Worm (Caenorhabditis elegans) whole organism, L1 larva: ENCODE results near the gene gmps-1.

Experiments
- hpl-2 ChIP-seq: fragments of 150-350 bp; optimal IDR thresholded peaks from 2 replicates; lab custom pipeline; 2014; ENCODE audit warnings: missing biosample characterization, missing genetic modification reagents, missing genetic modification characterization
- unc-86 ChIP-seq: sonication (generic microtip); optimal IDR thresholded peaks from 2 replicates; lab custom pipeline; 2016; ENCODE audit warnings: missing genetic modification characterization, missing compliant biosample characterization

ce11 chrII:10885868-10886514 is 17.5 kb upstream of the gmps-1 start, which contains the start of gene F44F4.3:
- TF ChIP-seq hpl-2 (GFP tag; lab: Kevin White, UChicago) (no peak), unc-86 (no peak)
